Fruit fly (Drosophila melanogaster) whole organism, prepupa: ENCODE measurements around the gene CG9855.

Experiments
- CG11294 ChIP-seq: fragments of 200-800 bp; sonication (Bioruptor generic); IDR thresholded peaks from 2 replicates; pipeline ENCODE4 v1.3.6; 2022; ENCODE audit warnings: missing biosample characterization, missing genetic modification characterization
- CG11762 ChIP-seq: fragments of 200-800 bp; sonication (Bioruptor generic); optimal IDR thresholded peaks from 3 replicates; lab custom pipeline; 2016; ENCODE audit warnings: missing biosample characterization, missing genetic modification characterization; ENCODE audit not compliant: insufficient read depth
- CG15336 ChIP-seq: fragments of 200-800 bp; sonication (Bioruptor generic); IDR thresholded peaks from 2 replicates; pipeline ENCODE4 v1.3.6; 2022; ENCODE audit warnings: missing biosample characterization, missing genetic modification characterization
- CG1621 ChIP-seq: fragments of 200-800 bp; sonication (Bioruptor generic); optimal IDR thresholded peaks from 3 replicates; lab custom pipeline; 2018; ENCODE audit warnings: missing biosample characterization, mild to moderate bottlenecking, missing genetic modification characterization
- CG16779 ChIP-seq: fragments of 200-800 bp; sonication (Bioruptor generic); optimal IDR thresholded peaks from 3 replicates; lab custom pipeline; 2017; ENCODE audit warnings: missing biosample characterization, mild to moderate bottlenecking, missing genetic modification characterization
- CG3032 ChIP-seq: fragments of 200-800 bp; optimal IDR thresholded peaks from 2 replicates; lab custom pipeline; 2019; ENCODE audit warnings: missing biosample characterization, mild to moderate bottlenecking, missing genetic modification characterization, moderate library complexity
- CG34406 ChIP-seq: fragments of 200-800 bp; sonication (Bioruptor generic); optimal IDR thresholded peaks from 3 replicates; lab custom pipeline; 2016; ENCODE audit warnings: missing biosample characterization, missing genetic modification characterization
- CG3919 ChIP-seq: fragments of 200-800 bp; sonication (Bioruptor generic); optimal IDR thresholded peaks from 3 replicates; lab custom pipeline; 2016; ENCODE audit warnings: missing biosample characterization, missing genetic modification characterization
- CG6163 ChIP-seq: fragments of 200-800 bp; sonication (Bioruptor generic); IDR thresholded peaks from 3 replicates; pipeline ENCODE4 v1.3.6; 2022; ENCODE audit warnings: missing biosample characterization, missing genetic modification characterization
- CG6276 ChIP-seq: fragments of 200-800 bp; sonication (Bioruptor generic); optimal IDR thresholded peaks from 2 replicates; lab custom pipeline; 2017; ENCODE audit warnings: missing biosample characterization, mild to moderate bottlenecking, missing genetic modification characterization
- CG6808 ChIP-seq: fragments of 200-800 bp; sonication (Bioruptor generic); optimal IDR thresholded peaks from 3 replicates; lab custom pipeline; 2017; ENCODE audit warnings: missing biosample characterization, missing genetic modification characterization, mild to moderate bottlenecking, moderate library complexity, missing genetic modification reagents
- CG6854 ChIP-seq: fragments of 200-800 bp; sonication (Bioruptor generic); optimal IDR thresholded peaks from 2 replicates; lab custom pipeline; 2017; ENCODE audit warnings: missing biosample characterization, mild to moderate bottlenecking, missing genetic modification characterization
- CG7368 ChIP-seq: fragments of 200-800 bp; sonication (Bioruptor generic); optimal IDR thresholded peaks from 3 replicates; lab custom pipeline; 2016; ENCODE audit warnings: missing biosample characterization, missing genetic modification characterization
- CG8119 ChIP-seq: fragments of 200-800 bp; sonication (Bioruptor generic); IDR thresholded peaks from 3 replicates; pipeline ENCODE4 v1.3.6; 2022; ENCODE audit warnings: missing biosample characterization, missing genetic modification characterization
- CG8319 ChIP-seq: fragments of 200-800 bp; sonication (Bioruptor generic); optimal IDR thresholded peaks from 3 replicates; lab custom pipeline; 2016; ENCODE audit warnings: missing biosample characterization, missing genetic modification characterization
- CG8632 ChIP-seq: fragments of 200-800 bp; sonication (Bioruptor generic); optimal IDR thresholded peaks from 3 replicates; lab custom pipeline; 2016; ENCODE audit warnings: missing biosample characterization, missing genetic modification characterization
- CG9139 ChIP-seq: fragments of 200-800 bp; sonication (Bioruptor generic); optimal IDR thresholded peaks from 3 replicates; lab custom pipeline; 2017; ENCODE audit warnings: missing biosample characterization, mild to moderate bottlenecking, missing genetic modification characterization
- Eip78C ChIP-seq: fragments of 200-800 bp; sonication (Bioruptor generic); peaks from one replicate; lab custom pipeline; 2016; ENCODE audit warnings: missing biosample characterization, missing genetic modification characterization
- Ets96B ChIP-seq: fragments of 200-800 bp; optimal IDR thresholded peaks from 2 replicates; lab custom pipeline; 2019; ENCODE audit warnings: missing biosample characterization, mild to moderate bottlenecking, missing genetic modification characterization, moderate library complexity
- Hr39 ChIP-seq: fragments of 200-800 bp; sonication (Bioruptor generic); optimal IDR thresholded peaks from 2 replicates; lab custom pipeline; 2016; ENCODE audit warnings: missing biosample characterization, missing genetic modification characterization
- Lpt ChIP-seq: fragments of 200-800 bp; sonication (Bioruptor generic); optimal IDR thresholded peaks from 3 replicates; lab custom pipeline; 2016; ENCODE audit warnings: missing biosample characterization, missing genetic modification characterization
- Smox ChIP-seq: fragments of 200-800 bp; sonication (Bioruptor generic); optimal IDR thresholded peaks from 3 replicates; lab custom pipeline; 2016; ENCODE audit warnings: missing biosample characterization, missing genetic modification characterization
- Sox102F ChIP-seq: fragments of 200-800 bp; sonication (Bioruptor generic); optimal IDR thresholded peaks from 2 replicates; lab custom pipeline; 2016; ENCODE audit warnings: missing biosample characterization, mild to moderate bottlenecking, missing genetic modification characterization
- Sox15 ChIP-seq: fragments of 200-800 bp; sonication (Bioruptor generic); optimal IDR thresholded peaks from 3 replicates; lab custom pipeline; 2016; ENCODE audit warnings: missing biosample characterization, missing genetic modification characterization
- achi ChIP-seq: fragments of 200-800 bp; sonication (Bioruptor generic); optimal IDR thresholded peaks from 3 replicates; lab custom pipeline; 2016; ENCODE audit warnings: missing biosample characterization, missing genetic modification characterization
- acj6 ChIP-seq: fragments of 200-800 bp; sonication (Bioruptor generic); optimal IDR thresholded peaks from 3 replicates; lab custom pipeline; 2016; ENCODE audit warnings: missing biosample characterization, missing genetic modification characterization
- cyc ChIP-seq: fragments of 200-800 bp; sonication (Bioruptor generic); optimal IDR thresholded peaks from 3 replicates; lab custom pipeline; 2016; ENCODE audit warnings: missing biosample characterization, missing genetic modification characterization
- dsx ChIP-seq: fragments of 200-800 bp; optimal IDR thresholded peaks from 3 replicates; lab custom pipeline; 2019; ENCODE audit warnings: missing biosample characterization, mild to moderate bottlenecking, missing genetic modification characterization, moderate library complexity; ENCODE audit not compliant: poor library complexity, severe bottlenecking
- esn ChIP-seq: fragments of 200-800 bp; sonication (Bioruptor generic); optimal IDR thresholded peaks from 2 replicates; lab custom pipeline; 2016; ENCODE audit warnings: missing biosample characterization, mild to moderate bottlenecking, missing genetic modification characterization, moderate library complexity
- fd59A ChIP-seq: fragments of 200-800 bp; sonication (Bioruptor generic); optimal IDR thresholded peaks from 2 replicates; lab custom pipeline; 2017; ENCODE audit warnings: missing biosample characterization, mild to moderate bottlenecking, missing genetic modification characterization, missing genetic modification reagents
- fd85E ChIP-seq: fragments of 200-800 bp; sonication (Bioruptor generic); optimal IDR thresholded peaks from 3 replicates; lab custom pipeline; 2016; ENCODE audit warnings: missing biosample characterization, missing genetic modification characterization
- fkh ChIP-seq: fragments of 200-800 bp; sonication (Bioruptor generic); optimal IDR thresholded peaks from 3 replicates; lab custom pipeline; 2017; ENCODE audit warnings: missing biosample characterization, mild to moderate bottlenecking, missing genetic modification characterization, moderate library complexity
- lz ChIP-seq: fragments of 200-800 bp; sonication (Bioruptor generic); optimal IDR thresholded peaks from 3 replicates; lab custom pipeline; 2016; ENCODE audit warnings: missing biosample characterization, missing genetic modification characterization
- net ChIP-seq: fragments of 200-800 bp; sonication (Bioruptor generic); optimal IDR thresholded peaks from 3 replicates; lab custom pipeline; 2016; ENCODE audit warnings: missing biosample characterization, missing genetic modification characterization
- salr ChIP-seq, 2 experiments: fragments of 200-800 bp; sonication (Bioruptor generic); optimal IDR thresholded peaks; 3 replicates each; lab custom pipeline; 2016 to 2018; ENCODE audit warnings: missing biosample characterization in 2 of 2, missing genetic modification characterization in 2 of 2, mild to moderate bottlenecking in 1 of 2
- spab ChIP-seq: fragments of 200-800 bp; sonication (Bioruptor generic); optimal IDR thresholded peaks from 2 replicates; lab custom pipeline; 2017; ENCODE audit warnings: missing biosample characterization, mild to moderate bottlenecking, missing genetic modification characterization, missing genetic modification reagents
- svp ChIP-seq: fragments of 200-800 bp; sonication (Bioruptor generic); peaks from one replicate; lab custom pipeline; 2016; ENCODE audit warnings: missing biosample characterization, missing genetic modification characterization
- vri ChIP-seq: fragments of 200-800 bp; sonication (Bioruptor generic); optimal IDR thresholded peaks from 3 replicates; lab custom pipeline; 2016; ENCODE audit warnings: missing biosample characterization, mild to moderate bottlenecking, missing genetic modification characterization

CG9855 gene

DNA sequence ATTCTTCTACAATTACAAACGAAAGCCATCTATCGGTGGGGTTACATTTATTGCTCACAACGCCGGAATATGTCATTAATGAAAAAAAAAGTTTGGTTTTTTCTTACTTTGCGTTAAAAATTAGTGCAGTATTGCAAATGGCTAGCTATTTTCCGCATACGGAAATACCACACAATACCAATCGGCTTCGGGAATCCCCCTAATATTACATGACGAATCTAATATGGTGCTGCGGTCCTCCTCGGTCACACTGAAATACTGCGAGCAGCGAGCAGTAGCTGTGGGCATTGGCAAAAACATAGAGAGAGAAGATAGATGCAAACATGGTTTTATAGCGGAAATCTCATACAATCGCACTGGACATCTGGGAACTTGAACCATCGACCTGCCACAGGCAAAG lies 10.2 kb downstream of the CG9855 start, which contains the start of gene tub (continued):
- TF ChIP-seq Sox102F (GFP tag; lab: Kevin White, UChicago) (no peak), dsx (GFP tag; lab: Kevin White, UChicago) (no peak), svp (GFP tag; lab: Kevin White, UChicago) (peak; percentile 84), Sox15 (GFP tag; lab: Kevin White, UChicago) (no peak), Ets96B (tag; lab: Kevin White, UChicago) (no peak), achi (GFP tag; lab: Kevin White, UChicago) (no peak), CG1621 (peak; percentile 45), salr (GFP tag; optimal IDR thresholded peaks at IDR 0.05; lab: Kevin White, UChicago) (no peak), CG11762 (GFP tag; lab: Kevin White, UChicago) (no peak), CG8319 (GFP tag; lab: Kevin White, UChicago) (no peak)

DNA sequence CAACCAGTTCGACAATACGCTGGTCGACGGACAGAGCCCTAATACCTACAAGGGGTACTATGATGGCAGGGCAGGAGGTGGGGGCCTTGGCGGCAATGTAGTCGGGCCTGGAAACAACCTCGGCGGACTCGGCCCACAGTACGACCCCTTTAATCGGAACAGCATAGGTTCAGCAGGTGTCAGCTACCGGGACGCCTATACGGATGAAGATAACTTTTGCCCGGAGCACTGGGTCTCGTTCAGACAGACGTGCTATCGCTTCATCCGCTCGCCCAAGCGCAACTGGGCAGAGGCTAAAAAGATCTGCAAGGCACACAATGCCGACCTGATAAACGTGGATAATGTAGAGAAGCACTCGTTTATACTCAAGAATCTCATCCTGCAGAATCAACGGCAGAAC lies 15.5 kb downstream of the CG9855 start:
- TF ChIP-seq svp (GFP tag; lab: Kevin White, UChicago) (peak; percentile 91), acj6 (GFP tag; lab: Kevin White, UChicago) (no peak)

DNA sequence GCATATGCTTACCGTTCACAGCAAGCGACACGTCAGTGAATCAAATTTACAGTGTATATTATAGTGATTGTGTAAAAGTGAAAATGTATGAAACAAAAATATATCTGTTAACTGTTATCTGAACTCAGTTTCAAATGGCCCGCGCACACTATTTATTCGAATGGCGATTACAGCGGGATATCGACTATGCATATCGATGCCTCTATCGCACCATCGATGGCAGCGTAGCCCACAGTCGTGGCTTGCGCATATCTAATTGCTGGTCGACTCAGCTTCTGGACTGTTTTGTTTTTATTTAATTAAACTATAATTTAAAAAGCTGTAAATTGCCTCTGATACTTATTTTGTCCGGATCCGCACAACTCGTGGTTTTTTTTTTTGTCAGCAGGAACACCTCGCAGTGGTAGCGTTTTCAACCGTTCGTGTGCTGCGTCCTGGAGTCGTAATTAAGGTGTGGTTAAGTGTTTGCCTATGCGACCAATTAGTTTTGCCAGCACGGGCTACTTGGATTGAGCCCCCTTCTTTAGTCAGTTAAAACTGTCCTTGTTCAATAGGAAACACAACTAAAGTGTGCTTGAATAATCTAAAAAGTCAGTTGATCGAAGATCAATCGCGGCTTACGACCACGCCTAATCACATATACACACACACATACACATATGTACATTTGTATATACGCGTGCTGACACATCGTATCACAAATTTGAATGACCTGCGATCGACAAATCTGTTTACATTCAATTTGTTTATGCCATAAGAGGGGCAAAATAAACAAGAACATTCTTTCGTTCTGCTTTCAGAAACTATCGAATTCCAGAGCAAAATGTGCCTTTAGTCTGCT lies 16.4 kb downstream of the CG9855 start, which contains the start of gene Cont:
Gene Cont, plus strand, starts transcription at position 228 of the 841 bp plus-strand sequence.
- TF ChIP-seq fkh (GFP tag; lab: Kevin White, UChicago) (peak; percentile 38), Eip78C (GFP tag; lab: Kevin White, UChicago) (peak; percentile 50), CG1621 (no peak), acj6 (GFP tag; lab: Kevin White, UChicago) (no peak), CG6276 (GFP tag; lab: Kevin White, UChicago) (no peak), CG11294 (GFP tag; lab: Robert Waterston, UW) (no peak), fd85E (GFP tag; lab: Kevin White, UChicago) (no peak), CG15336 (GFP tag; lab: Robert Waterston, UW) (0 out of 2 replicates have a peak, but pooled peaks have one; percentile 25), CG16779 (tag; lab: Kevin White, UChicago) (no peak), cyc (GFP tag; lab: Kevin White, UChicago) (no peak), svp (GFP tag; lab: Kevin White, UChicago) (peak; percentile 51), CG8119 (no peak), esn (peak; percentile 29), CG3032 (no peak), spab (GFP tag; lab: Kevin White, UChicago) (no peak), Ets96B (tag; lab: Kevin White, UChicago) (no peak), CG34406 (no peak), vri (GFP tag; lab: Kevin White, UChicago) (peak; percentile 15), lz (GFP tag; lab: Kevin White, UChicago) (no peak), dsx (GFP tag; lab: Kevin White, UChicago) (no peak), CG6854 (GFP tag; lab: Kevin White, UChicago) (no peak), CG3919 (GFP tag; lab: Kevin White, UChicago) (no peak), fd59A (GFP tag; lab: Kevin White, UChicago) (no peak)

DNA sequence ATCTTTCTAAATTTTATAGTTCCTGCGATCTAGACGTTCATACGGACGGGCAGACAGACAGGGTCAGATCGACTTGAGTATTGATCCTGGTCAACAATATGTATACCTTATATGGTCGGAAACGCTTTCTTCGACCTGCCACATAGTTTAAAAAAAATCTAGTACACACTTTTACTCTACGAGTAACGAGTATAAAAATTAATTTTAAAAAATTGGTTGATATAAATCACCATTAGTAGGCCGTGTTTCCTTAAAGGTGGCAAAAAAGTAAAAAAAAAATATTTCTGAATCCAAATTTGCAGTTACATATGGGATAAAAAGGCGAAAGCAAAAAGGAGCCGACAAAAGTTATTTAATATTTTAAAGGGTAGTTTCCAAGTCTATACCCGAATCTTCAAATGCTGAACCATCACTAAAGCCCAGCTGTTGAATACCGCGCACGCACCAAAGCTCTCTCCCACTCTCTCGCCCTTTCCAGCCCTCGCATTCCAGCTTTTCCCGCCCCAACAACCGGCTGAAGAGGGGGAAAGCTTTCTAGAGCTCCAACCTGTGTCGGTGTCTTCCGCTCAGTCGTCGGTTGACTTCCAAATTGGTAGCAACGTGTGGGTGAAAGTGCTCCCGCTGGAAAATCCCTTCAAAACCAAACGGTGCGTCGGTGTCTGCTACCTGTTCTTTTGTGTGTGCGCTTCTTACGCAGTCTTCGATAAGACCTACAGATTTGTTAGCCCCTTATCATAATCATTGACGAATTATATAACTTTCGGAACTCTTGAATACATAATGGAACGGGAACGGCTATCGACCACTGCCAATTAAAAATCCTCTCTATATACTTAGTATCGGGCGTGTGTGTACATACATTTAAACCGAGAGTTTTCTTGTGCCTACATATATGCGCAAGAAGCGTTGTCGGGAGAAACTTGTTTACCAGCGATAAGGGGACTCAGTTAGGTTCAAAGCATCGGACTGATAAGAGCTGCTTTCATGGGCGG lies 19.0 kb downstream of the CG9855 start, which contains the start of gene Sfxn1-3:
Gene Sfxn1-3, plus strand, starts transcription at position 238 of the 992 bp plus-strand sequence.
- peak; percentile 87 for TF ChIP-seq fkh (GFP tag; lab: Kevin White, UChicago)
- peak; percentile 68 for TF ChIP-seq CG6163 (GFP tag; lab: Robert Waterston, UW)
- peak; percentile 46 for TF ChIP-seq CG7368 (GFP tag; lab: Kevin White, UChicago)
- TF ChIP-seq spab (GFP tag; lab: Kevin White, UChicago), result no peak
- peak; percentile 64 for TF ChIP-seq esn
- TF ChIP-seq CG6854 (GFP tag; lab: Kevin White, UChicago), result peak; percentile 90
- peak; percentile 50; the same call in 2 of the 3 replicates for TF ChIP-seq CG8119
- TF ChIP-seq net (GFP tag; lab: Kevin White, UChicago), result peak; percentile 62
- TF ChIP-seq CG8632 (GFP tag; lab: Kevin White, UChicago), result peak; percentile 10
- no peak for TF ChIP-seq CG6808
- TF ChIP-seq CG9139, result peak; percentile 70
- peak; percentile 7 for TF ChIP-seq Lpt (GFP tag; lab: Kevin White, UChicago)
- TF ChIP-seq dsx (GFP tag; lab: Kevin White, UChicago), result peak; percentile 72
- peak in 1 of 2 experiments; percentile 4 for TF ChIP-seq salr (GFP tag; optimal IDR thresholded peaks at IDR 0.05; lab: Kevin White, UChicago)
- no peak for TF ChIP-seq CG1621
- TF ChIP-seq CG3032, result peak; percentile 4
- TF ChIP-seq Hr39 (GFP tag; lab: Kevin White, UChicago), result peak; percentile 22
- TF ChIP-seq acj6 (GFP tag; lab: Kevin White, UChicago), result peak; percentile 2
- peak; percentile 34 for TF ChIP-seq Smox
- no peak for TF ChIP-seq Ets96B (tag; lab: Kevin White, UChicago)
- TF ChIP-seq CG34406, result peak; percentile 11
- peak; percentile 37 for TF ChIP-seq CG11762 (GFP tag; lab: Kevin White, UChicago)
